Worm (Caenorhabditis elegans): Measurements from ENCODE around the gene H21P03.10.
A peak's percentile ranks its signal among the peaks of the same experiment; 100 is the strongest.

ce11 chrIV:11524241-11524692, 23.7 kb downstream of the H21P03.10 start, which contains the start of gene mep-1:
- TF ChIP-seq ceh-28 (tag; optimal IDR thresholded peaks at IDR 0.05), result no peak
- TF ChIP-seq ceh-9 (tag; optimal IDR thresholded peaks at IDR 0.05), result no peak
- no peak for TF ChIP-seq ztf-4 (tag; optimal IDR thresholded peaks at IDR 0.05)
- peak; percentile 11 for TF ChIP-seq tbx-2 (tag; optimal IDR thresholded peaks at IDR 0.05)
- no peak for TF ChIP-seq ZK546.5 (tag; optimal IDR thresholded peaks at IDR 0.05)
- no peak for TF ChIP-seq ztf-11 (tag; optimal IDR thresholded peaks at IDR 0.05)
- peak; percentile 68 for TF ChIP-seq lin-15B (tag; optimal IDR thresholded peaks at IDR 0.05)
- no peak for TF ChIP-seq pqm-1 (tag; optimal IDR thresholded peaks at IDR 0.05)
- peak; percentile 54 for TF ChIP-seq fkh-10 (GFP tag; optimal IDR thresholded peaks at IDR 0.05)
- TF ChIP-seq ceh-16 (tag; optimal IDR thresholded peaks at IDR 0.05), result no peak
- peak; percentile 57 for TF ChIP-seq R02D3.7 (tag; optimal IDR thresholded peaks at IDR 0.05)
